Worm (Caenorhabditis elegans) whole organism, mixed stage, embryonic: ENCODE data around the gene rfc-4.
A peak's percentile ranks its signal among the peaks of the same experiment; 100 is the strongest.

Experiments used
- bed-3 ChIP-seq: fragments of 200-800 bp; sonication (Bioruptor generic); optimal IDR thresholded peaks from 3 replicates; lab custom pipeline; 2018; ENCODE audit warnings: mild to moderate bottlenecking, missing genetic modification characterization, moderate library complexity, missing compliant biosample characterization
- blmp-1 ChIP-seq: fragments of 150-350 bp; optimal IDR thresholded peaks from 2 replicates; lab custom pipeline; 2014; ENCODE audit warnings: missing biosample characterization, missing genetic modification characterization
- ceh-39 ChIP-seq: fragments of 150-350 bp; optimal IDR thresholded peaks from 2 replicates; lab custom pipeline; 2014; ENCODE audit warnings: missing biosample characterization, missing genetic modification characterization
- ceh-43 ChIP-seq: fragments of 200-800 bp; sonication (Bioruptor generic); optimal IDR thresholded peaks from 2 replicates; lab custom pipeline; 2018; ENCODE audit warnings: mild to moderate bottlenecking, missing genetic modification characterization, moderate library complexity, missing compliant biosample characterization
- ces-1 ChIP-seq: fragments of 150-350 bp; optimal IDR thresholded peaks from 2 replicates; lab custom pipeline; 2014; ENCODE audit warnings: missing biosample characterization, missing genetic modification reagents, missing genetic modification characterization
- cnd-1 ChIP-seq: fragments of 200-800 bp; sonication (Bioruptor generic); optimal IDR thresholded peaks from 2 replicates; lab custom pipeline; 2018; ENCODE audit warnings: mild to moderate bottlenecking, missing genetic modification characterization, missing compliant biosample characterization
- drap-1 ChIP-seq: fragments of 200-800 bp; sonication (Bioruptor generic); optimal IDR thresholded peaks from 3 replicates; lab custom pipeline; 2018; ENCODE audit warnings: mild to moderate bottlenecking, missing genetic modification characterization, missing compliant biosample characterization
- elt-3 ChIP-seq: fragments of 150-350 bp; optimal IDR thresholded peaks from 2 replicates; lab custom pipeline; 2014; ENCODE audit warnings: missing biosample characterization, missing genetic modification characterization
- flh-1 ChIP-seq: fragments of 200-800 bp; sonication (Bioruptor generic); optimal IDR thresholded peaks from 2 replicates; lab custom pipeline; 2018; ENCODE audit warnings: mild to moderate bottlenecking, missing genetic modification characterization, moderate library complexity, missing compliant biosample characterization
- ham-2 ChIP-seq: fragments of 200-800 bp; sonication (Bioruptor generic); optimal IDR thresholded peaks from 2 replicates; lab custom pipeline; 2018; ENCODE audit warnings: mild to moderate bottlenecking, missing genetic modification characterization, missing compliant biosample characterization
- lin-13 ChIP-seq: fragments of 150-350 bp; optimal IDR thresholded peaks from 2 replicates; lab custom pipeline; 2014; ENCODE audit warnings: missing biosample characterization, missing genetic modification characterization
- lsy-2 ChIP-seq: fragments of 150-350 bp; optimal IDR thresholded peaks from 2 replicates; lab custom pipeline; 2014; ENCODE audit warnings: missing biosample characterization, missing genetic modification characterization
- mab-5 ChIP-seq: fragments of 150-350 bp; optimal IDR thresholded peaks from 2 replicates; lab custom pipeline; 2014; ENCODE audit warnings: missing biosample characterization, missing genetic modification characterization
- mep-1 ChIP-seq: fragments of 150-350 bp; optimal IDR thresholded peaks from 2 replicates; lab custom pipeline; 2017; ENCODE audit warnings: missing biosample characterization, missing genetic modification reagents, missing genetic modification characterization, inconsistent platforms
- mls-2 ChIP-seq: sonication (generic microtip); optimal IDR thresholded peaks from 2 replicates; lab custom pipeline; 2016; ENCODE audit warnings: mild to moderate bottlenecking, missing genetic modification characterization, moderate library complexity, missing compliant biosample characterization
- nhr-2 ChIP-seq: fragments of 150-350 bp; optimal IDR thresholded peaks from 2 replicates; lab custom pipeline; 2014; ENCODE audit warnings: missing biosample characterization, missing genetic modification characterization
- nhr-237 ChIP-seq: fragments of 150-350 bp; optimal IDR thresholded peaks from 2 replicates; lab custom pipeline; 2014; ENCODE audit warnings: missing biosample characterization, missing genetic modification characterization
- nhr-28 ChIP-seq: fragments of 150-350 bp; optimal IDR thresholded peaks from 2 replicates; lab custom pipeline; 2014; ENCODE audit warnings: missing biosample characterization, missing genetic modification characterization
- pha-4 ChIP-seq: fragments of 150-350 bp; optimal IDR thresholded peaks from 2 replicates; lab custom pipeline; 2018; ENCODE audit warnings: missing biosample characterization, missing genetic modification reagents, missing genetic modification characterization
- snpc-4 ChIP-seq: fragments of 150-350 bp; optimal IDR thresholded peaks from 2 replicates; lab custom pipeline; 2014; ENCODE audit warnings: missing biosample characterization, missing genetic modification characterization
- sptf-1 ChIP-seq: sonication (generic microtip); optimal IDR thresholded peaks from 2 replicates; lab custom pipeline; 2017; ENCODE audit warnings: mild to moderate bottlenecking, missing genetic modification characterization, moderate library complexity, missing compliant biosample characterization
- tbx-8 ChIP-seq: fragments of 200-800 bp; sonication (Bioruptor generic); optimal IDR thresholded peaks from 2 replicates; lab custom pipeline; 2018; ENCODE audit warnings: mild to moderate bottlenecking, missing genetic modification characterization, moderate library complexity, missing compliant biosample characterization
- unc-120 ChIP-seq: sonication (generic microtip); optimal IDR thresholded peaks from 2 replicates; lab custom pipeline; 2017; ENCODE audit warnings: missing genetic modification characterization, missing compliant biosample characterization; ENCODE audit not compliant: poor library complexity, severe bottlenecking
- unc-39 ChIP-seq: fragments of 150-350 bp; optimal IDR thresholded peaks from 2 replicates; lab custom pipeline; 2014; ENCODE audit warnings: missing biosample characterization, missing genetic modification characterization
- zip-8 ChIP-seq: fragments of 150-350 bp; optimal IDR thresholded peaks from 2 replicates; lab custom pipeline; 2014; ENCODE audit warnings: missing biosample characterization, missing genetic modification characterization
- ztf-11 ChIP-seq: fragments of 150-350 bp; optimal IDR thresholded peaks from 2 replicates; lab custom pipeline; 2014; ENCODE audit warnings: missing biosample characterization, missing genetic modification characterization

rfc-4 gene

DNA sequence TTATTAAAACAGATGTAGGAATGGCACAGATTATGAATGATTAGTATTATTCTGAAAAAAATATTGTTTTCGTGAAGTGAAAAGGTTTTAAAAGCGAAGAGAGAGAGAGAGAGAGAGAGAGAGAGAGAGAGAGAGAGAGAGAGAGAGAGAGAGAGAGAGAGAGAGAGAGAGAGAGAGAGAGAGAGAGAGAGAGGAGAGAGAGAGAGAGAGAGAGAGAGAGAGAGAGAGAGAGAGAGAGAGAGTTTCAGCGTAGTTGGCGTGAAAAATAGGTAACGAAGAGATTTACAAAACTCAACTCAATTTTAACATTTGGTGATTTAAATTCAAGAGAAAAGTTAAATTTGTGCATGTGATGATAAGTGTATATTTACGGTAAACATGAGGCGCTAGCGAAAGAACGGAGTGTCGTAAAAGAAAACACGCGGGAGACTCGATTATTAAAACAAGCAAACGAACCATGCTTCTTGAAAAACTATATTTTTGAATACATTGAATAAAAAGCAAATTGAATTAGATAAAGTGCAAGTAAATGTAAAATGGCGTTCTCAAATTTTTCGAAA, 3.9 kb upstream of the rfc-4 start, which contains the start of gene panl-2:
panl-2 (minus strand) TSS at position 51 of the 560 bp plus-strand sequence.
- peak; percentile 65 for TF ChIP-seq lsy-2 (tag; lab: Kevin White, UChicago)
- TF ChIP-seq unc-120 (tag; lab: Kevin White, UChicago), result no peak
- TF ChIP-seq ces-1 (GFP tag; lab: Kevin White, UChicago), result peak; percentile 34
- TF ChIP-seq pha-4 (tag; lab: Kevin White, UChicago), result no peak
- no peak for TF ChIP-seq ceh-39 (tag; lab: Kevin White, UChicago)
- no peak for TF ChIP-seq mab-5 (tag; lab: Kevin White, UChicago)
- peak; percentile 32 for TF ChIP-seq nhr-237 (tag; lab: Kevin White, UChicago)
- TF ChIP-seq bed-3 (GFP tag; lab: Kevin White, UChicago), result no peak
- TF ChIP-seq, all 35 proteins: peak for 3

DNA sequence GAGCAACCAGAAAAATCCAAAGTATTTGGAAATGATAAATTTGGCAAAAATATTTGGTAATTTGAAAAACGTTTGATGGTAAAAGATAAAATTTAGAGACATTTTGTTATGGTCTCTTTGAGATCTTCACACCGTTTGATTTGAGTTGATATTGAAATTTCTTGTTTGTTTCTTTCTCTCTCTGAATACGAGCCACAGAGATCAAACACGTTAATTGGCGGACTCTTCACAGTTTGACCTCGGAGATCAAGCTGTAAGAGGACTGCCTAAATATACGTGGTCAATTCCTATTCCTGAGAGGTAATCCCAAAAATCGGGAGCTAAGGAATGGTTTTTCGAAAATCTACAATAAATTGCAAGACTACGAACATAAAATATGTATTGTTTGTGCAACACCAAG, 3.4 kb upstream of the rfc-4 start:
- TF ChIP-seq mep-1 (tag; lab: Kevin White, UChicago) (no peak), mls-2 (tag; lab: Kevin White, UChicago) (no peak), ham-2 (GFP tag; lab: Kevin White, UChicago) (no peak), nhr-28 (tag; lab: Kevin White, UChicago) (no peak), ztf-11 (tag; lab: Kevin White, UChicago) (no peak), cnd-1 (tag; lab: Kevin White, UChicago) (no peak), ceh-39 (tag; lab: Kevin White, UChicago) (no peak), lin-13 (tag; lab: Kevin White, UChicago) (no peak), elt-3 (no peak), blmp-1 (tag; lab: Kevin White, UChicago) (no peak), drap-1 (GFP tag; lab: Kevin White, UChicago) (no peak)

DNA sequence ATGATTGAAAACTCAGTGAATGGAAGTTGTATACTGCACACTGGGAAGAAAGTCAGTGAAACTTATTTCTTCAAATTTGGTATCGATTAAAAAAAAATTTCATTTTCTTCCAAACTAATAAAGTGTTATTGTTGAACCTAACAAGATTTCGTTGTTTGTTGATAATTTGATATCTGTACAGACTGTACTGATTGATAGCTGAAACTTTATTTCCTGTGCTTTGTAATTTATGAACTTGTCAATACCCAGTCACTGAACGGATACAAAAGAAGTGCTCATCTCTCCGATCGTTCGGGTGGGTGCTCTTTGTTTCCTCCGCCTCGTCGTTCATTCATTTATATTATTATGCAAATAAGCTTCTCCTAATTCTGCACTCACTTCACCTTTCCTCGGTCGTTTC, 3.0 kb upstream of the rfc-4 start, which contains the start of gene F31E3.12:
F31E3.12 (plus strand) TSS at position 301 of the 400 bp plus-strand sequence.
- TF ChIP-seq blmp-1 (tag; lab: Kevin White, UChicago) (no peak), unc-39 (no peak), sptf-1 (tag; lab: Kevin White, UChicago) (no peak), zip-8 (no peak), lin-13 (tag; lab: Kevin White, UChicago) (no peak), mep-1 (tag; lab: Kevin White, UChicago) (no peak), lsy-2 (tag; lab: Kevin White, UChicago) (no peak), drap-1 (GFP tag; lab: Kevin White, UChicago) (no peak), ces-1 (GFP tag; lab: Kevin White, UChicago) (no peak), mab-5 (tag; lab: Kevin White, UChicago) (no peak), ceh-39 (tag; lab: Kevin White, UChicago) (no peak), unc-120 (tag; lab: Kevin White, UChicago) (no peak), ceh-43 (no peak), nhr-2 (no peak)
- TF ChIP-seq, all 35 proteins: peak for 0

DNA sequence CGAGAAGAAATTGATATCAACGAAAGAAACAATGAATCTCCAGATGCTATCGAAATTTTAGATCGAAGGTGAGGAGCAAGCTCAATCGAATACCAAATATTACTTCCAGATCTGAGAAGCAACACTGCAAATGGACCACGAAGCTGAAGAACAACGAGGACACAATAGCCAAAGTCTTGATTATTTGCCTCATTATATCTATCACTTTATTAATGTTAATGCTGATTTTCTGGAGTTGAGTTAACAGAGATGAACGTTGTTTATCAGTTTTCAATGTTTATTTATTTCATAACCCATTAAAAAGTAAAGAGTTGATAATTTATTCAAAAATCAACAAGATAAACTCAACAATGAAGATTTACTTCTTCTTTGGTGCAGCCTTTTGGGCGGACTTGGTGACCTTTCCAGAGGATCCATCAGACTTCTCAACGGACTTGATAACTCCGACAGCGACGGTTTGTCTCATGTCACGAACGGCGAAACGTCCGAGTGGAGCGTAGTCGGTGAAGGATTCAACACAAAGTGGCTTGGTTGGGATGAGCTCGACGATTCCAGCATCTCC, 2.2 kb upstream of the rfc-4 start:
- TF ChIP-seq zip-8, result no peak
- TF ChIP-seq elt-3, result no peak
- no peak for TF ChIP-seq unc-120 (tag; lab: Kevin White, UChicago)
- TF ChIP-seq nhr-237 (tag; lab: Kevin White, UChicago), result no peak
- TF ChIP-seq pha-4 (tag; lab: Kevin White, UChicago), result no peak
- no peak for TF ChIP-seq mep-1 (tag; lab: Kevin White, UChicago)

DNA sequence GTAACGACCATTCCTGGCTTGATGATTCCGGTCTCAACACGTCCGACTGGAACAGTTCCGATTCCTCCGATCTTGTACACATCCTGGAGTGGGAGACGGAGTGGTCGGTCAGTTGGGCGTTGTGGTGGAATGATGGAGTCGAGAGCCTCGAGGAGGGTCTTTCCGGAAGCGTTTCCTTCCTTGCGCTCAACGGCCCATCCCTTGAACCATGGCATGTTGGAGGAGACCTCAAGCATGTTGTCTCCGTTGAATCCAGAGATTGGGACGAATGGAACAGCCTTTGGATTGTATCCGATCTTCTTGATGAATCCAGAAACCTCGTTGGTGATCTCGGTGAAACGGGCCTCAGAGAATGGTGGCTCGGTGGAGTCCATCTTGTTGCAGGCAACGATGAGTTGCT, 1.3 kb upstream of the rfc-4 start:
- TF ChIP-seq ces-1 (GFP tag; lab: Kevin White, UChicago), result no peak

DNA sequence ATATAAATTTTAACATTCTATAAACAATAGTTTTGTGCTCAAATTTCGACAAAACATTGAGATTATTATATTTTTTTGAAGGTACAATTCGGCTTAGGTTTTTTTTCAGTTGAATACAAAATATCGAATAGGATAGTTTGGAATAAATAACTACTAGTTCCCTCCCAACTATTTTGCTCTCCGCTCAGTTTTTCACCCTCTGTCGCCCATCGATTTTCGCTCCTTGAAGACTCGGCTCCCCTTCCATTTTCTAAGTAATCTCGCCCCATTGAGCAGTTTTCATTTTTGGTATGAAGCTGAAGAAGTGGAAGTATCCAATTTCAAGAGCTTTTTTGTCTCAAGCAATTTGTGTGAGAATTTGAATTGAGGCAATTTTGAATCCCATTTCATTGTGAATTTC, 1.6 kb downstream of the rfc-4 start, which contains the start of gene F31E3.2:
F31E3.2 (plus strand) TSS at position 301 of the 400 bp plus-strand sequence.
- TF ChIP-seq ceh-39 (tag; lab: Kevin White, UChicago) (no peak), ceh-43 (no peak), unc-39 (no peak), flh-1 (GFP tag; lab: Kevin White, UChicago) (no peak), nhr-2 (no peak), nhr-28 (tag; lab: Kevin White, UChicago) (no peak), cnd-1 (tag; lab: Kevin White, UChicago) (no peak), tbx-8 (GFP tag; lab: Kevin White, UChicago) (no peak), mab-5 (tag; lab: Kevin White, UChicago) (no peak), snpc-4 (tag; lab: Kevin White, UChicago) (no peak)
